Worm (Caenorhabditis elegans) whole organism, late embryonic: ENCODE data around the gene ugt-11.

Experiments used
- C08G9.2 ChIP-seq: sonication (generic microtip); optimal IDR thresholded peaks from 2 replicates; lab custom pipeline; 2016; ENCODE audit warnings: mild to moderate bottlenecking, missing genetic modification characterization, moderate library complexity, missing compliant biosample characterization
- T23F11.4 ChIP-seq: fragments of 200-800 bp; sonication (Bioruptor generic); optimal IDR thresholded peaks from 2 replicates; lab custom pipeline; 2018; ENCODE audit warnings: mild to moderate bottlenecking, missing genetic modification characterization, missing compliant biosample characterization
- ceh-14 ChIP-seq: sonication (generic microtip); optimal IDR thresholded peaks from 2 replicates; lab custom pipeline; 2016; ENCODE audit warnings: missing genotype, missing genetic modification characterization, missing compliant biosample characterization
- ceh-18 ChIP-seq: sonication (generic microtip); optimal IDR thresholded peaks from 2 replicates; lab custom pipeline; 2016; ENCODE audit warnings: missing genetic modification characterization, missing compliant biosample characterization
- ceh-2 ChIP-seq: sonication (generic microtip); optimal IDR thresholded peaks from 2 replicates; lab custom pipeline; 2016; ENCODE audit warnings: missing genotype, missing genetic modification characterization, missing compliant biosample characterization
- ceh-22 ChIP-seq: sonication (generic microtip); optimal IDR thresholded peaks from 2 replicates; lab custom pipeline; 2017; ENCODE audit warnings: missing biosample characterization, missing genetic modification characterization
- ceh-24 ChIP-seq: sonication (generic microtip); optimal IDR thresholded peaks from 2 replicates; lab custom pipeline; 2016; ENCODE audit warnings: mild to moderate bottlenecking, missing genetic modification characterization, missing compliant biosample characterization
- ceh-31 ChIP-seq: sonication (generic microtip); optimal IDR thresholded peaks from 2 replicates; lab custom pipeline; 2016; ENCODE audit warnings: missing genetic modification characterization, missing compliant biosample characterization
- ceh-34 ChIP-seq: sonication (generic microtip); optimal IDR thresholded peaks from 2 replicates; lab custom pipeline; 2016; ENCODE audit warnings: mild to moderate bottlenecking, missing genetic modification characterization, missing compliant biosample characterization
- ceh-45 ChIP-seq: fragments of 200-800 bp; sonication (Bioruptor generic); IDR thresholded peaks from 2 replicates; pipeline ENCODE4 v1.3.6; 2022; ENCODE audit warnings: missing genetic modification reagents, missing genetic modification characterization, missing compliant biosample characterization
- ceh-48 ChIP-seq: sonication (generic microtip); optimal IDR thresholded peaks from 2 replicates; lab custom pipeline; 2016; ENCODE audit warnings: missing genetic modification characterization, inconsistent platforms, missing compliant biosample characterization
- che-1 ChIP-seq: sonication (generic microtip); optimal IDR thresholded peaks from 2 replicates; lab custom pipeline; 2016; ENCODE audit warnings: mild to moderate bottlenecking, missing genetic modification characterization, missing compliant biosample characterization
- dve-1 ChIP-seq: sonication (generic microtip); optimal IDR thresholded peaks from 2 replicates; lab custom pipeline; 2017; ENCODE audit warnings: antibody characterized with exemption, mild to moderate bottlenecking, missing genetic modification characterization, missing compliant biosample characterization
- elt-2 ChIP-seq: sonication (generic microtip); optimal IDR thresholded peaks from 2 replicates; lab custom pipeline; 2016; ENCODE audit warnings: missing genetic modification reagents, missing genetic modification characterization, missing compliant biosample characterization
- elt-4 ChIP-seq: sonication (generic microtip); optimal IDR thresholded peaks from 2 replicates; lab custom pipeline; 2016; ENCODE audit warnings: missing genetic modification characterization, missing compliant biosample characterization
- ets-4 ChIP-seq: sonication (generic microtip); optimal IDR thresholded peaks from 2 replicates; lab custom pipeline; 2016; ENCODE audit warnings: missing genetic modification characterization, missing compliant biosample characterization
- fax-1 ChIP-seq: sonication (generic microtip); optimal IDR thresholded peaks from 2 replicates; lab custom pipeline; 2016; ENCODE audit warnings: missing genotype, missing genetic modification characterization, missing compliant biosample characterization
- gmeb-2 ChIP-seq: sonication (generic microtip); optimal IDR thresholded peaks from 2 replicates; lab custom pipeline; 2016; ENCODE audit warnings: missing genetic modification characterization, inconsistent platforms, missing compliant biosample characterization
- hlh-13 ChIP-seq: fragments of 200-800 bp; sonication (Bioruptor generic); optimal IDR thresholded peaks from 2 replicates; lab custom pipeline; 2018; ENCODE audit warnings: mild to moderate bottlenecking, missing genetic modification characterization, missing compliant biosample characterization
- hlh-15 ChIP-seq: sonication (generic microtip); optimal IDR thresholded peaks from 2 replicates; lab custom pipeline; 2016; ENCODE audit warnings: missing genetic modification characterization, missing compliant biosample characterization
- hlh-6 ChIP-seq: sonication (generic microtip); optimal IDR thresholded peaks from 2 replicates; lab custom pipeline; 2016; ENCODE audit warnings: missing genotype, missing genetic modification characterization, missing compliant biosample characterization
- lin-11 ChIP-seq: fragments of 200-800 bp; sonication (Bioruptor generic); optimal IDR thresholded peaks from 2 replicates; lab custom pipeline; 2018; ENCODE audit warnings: mild to moderate bottlenecking, missing genetic modification characterization, missing compliant biosample characterization
- madf-2 ChIP-seq: sonication (generic microtip); optimal IDR thresholded peaks from 2 replicates; lab custom pipeline; 2017; ENCODE audit warnings: missing genetic modification characterization, missing compliant biosample characterization
- mec-3 ChIP-seq: sonication (generic microtip); optimal IDR thresholded peaks from 2 replicates; lab custom pipeline; 2016; ENCODE audit warnings: borderline replicate concordance, missing genetic modification characterization, missing compliant biosample characterization
- nfya-1 ChIP-seq: sonication (generic microtip); optimal IDR thresholded peaks from 2 replicates; lab custom pipeline; 2017; ENCODE audit warnings: missing genetic modification characterization, mild to moderate bottlenecking, missing compliant biosample characterization, antibody characterized with exemption, moderate library complexity
- nhr-11 ChIP-seq: fragments of 150-350 bp; optimal IDR thresholded peaks from 2 replicates; lab custom pipeline; 2014; ENCODE audit warnings: missing biosample characterization, missing genetic modification characterization
- npax-4 ChIP-seq: sonication (generic microtip); optimal IDR thresholded peaks from 2 replicates; lab custom pipeline; 2016; ENCODE audit warnings: missing genetic modification characterization, missing compliant biosample characterization
- odd-2 ChIP-seq: sonication (generic microtip); optimal IDR thresholded peaks from 2 replicates; lab custom pipeline; 2017; ENCODE audit warnings: antibody characterized with exemption, mild to moderate bottlenecking, missing genetic modification characterization, missing compliant biosample characterization
- pag-3 ChIP-seq: sonication (generic microtip); optimal IDR thresholded peaks from 2 replicates; lab custom pipeline; 2016; ENCODE audit warnings: missing compliant biosample characterization, missing genetic modification characterization, borderline replicate concordance
- pat-9 ChIP-seq: fragments of 200-800 bp; sonication (Bioruptor generic); optimal IDR thresholded peaks from 2 replicates; lab custom pipeline; 2018; ENCODE audit warnings: mild to moderate bottlenecking, missing genetic modification characterization, moderate library complexity, missing compliant biosample characterization
- pros-1 ChIP-seq: fragments of 150-350 bp; optimal IDR thresholded peaks from 2 replicates; lab custom pipeline; 2014; ENCODE audit warnings: missing biosample characterization, missing genetic modification reagents, missing genetic modification characterization
- ref-2 ChIP-seq: sonication (generic microtip); optimal IDR thresholded peaks from 2 replicates; lab custom pipeline; 2016; ENCODE audit warnings: missing genetic modification characterization, missing compliant biosample characterization
- sdc-2 ChIP-seq: sonication (generic microtip); optimal IDR thresholded peaks from 2 replicates; lab custom pipeline; 2016; ENCODE audit warnings: missing genotype, missing genetic modification characterization, missing compliant biosample characterization
- sox-2 ChIP-seq: fragments of 200-800 bp; sonication (Bioruptor generic); IDR thresholded peaks from 2 replicates; pipeline ENCODE4 v1.3.6; 2022; ENCODE audit warnings: missing genetic modification reagents, missing genetic modification characterization, missing compliant biosample characterization
- tbx-2 ChIP-seq: sonication (generic microtip); optimal IDR thresholded peaks from 2 replicates; lab custom pipeline; 2016; ENCODE audit warnings: missing genetic modification characterization, missing compliant biosample characterization
- ttx-3 ChIP-seq: sonication (generic microtip); optimal IDR thresholded peaks from 2 replicates; lab custom pipeline; 2016; ENCODE audit warnings: missing genetic modification reagents, missing genetic modification characterization, missing compliant biosample characterization
- unc-42 ChIP-seq: sonication (generic microtip); optimal IDR thresholded peaks from 2 replicates; lab custom pipeline; 2016; ENCODE audit warnings: missing genotype, missing genetic modification characterization, missing compliant biosample characterization
- unc-55 ChIP-seq: sonication (generic microtip); optimal IDR thresholded peaks from 2 replicates; lab custom pipeline; 2017; ENCODE audit warnings: missing biosample characterization, missing genetic modification reagents, missing genetic modification characterization
- unc-86 ChIP-seq: sonication (generic microtip); optimal IDR thresholded peaks from 2 replicates; lab custom pipeline; 2016; ENCODE audit warnings: missing genetic modification characterization, missing compliant biosample characterization
- zip-5 ChIP-seq: sonication (generic microtip); optimal IDR thresholded peaks from 2 replicates; lab custom pipeline; 2016; ENCODE audit warnings: missing genetic modification characterization, missing compliant biosample characterization
- ztf-16 ChIP-seq: sonication (generic microtip); optimal IDR thresholded peaks from 2 replicates; lab custom pipeline; 2017; ENCODE audit warnings: missing genetic modification characterization, missing compliant biosample characterization

Gene ugt-11

ce11 chrV:4864330-4864729, 30.5 kb downstream of the ugt-11 start:
- TF ChIP-seq ttx-3 (tag; lab: Kevin White, UChicago) (no peak), lin-11 (no peak), gmeb-2 (tag; lab: Kevin White, UChicago) (no peak), madf-2 (tag; lab: Kevin White, UChicago) (no peak), mec-3 (tag; lab: Kevin White, UChicago) (no peak), hlh-13 (GFP tag; lab: Kevin White, UChicago) (no peak), pat-9 (tag; lab: Kevin White, UChicago) (no peak), sdc-2 (tag; lab: Kevin White, UChicago) (no peak), fax-1 (tag; lab: Kevin White, UChicago) (no peak), dve-1 (tag; lab: Kevin White, UChicago) (no peak), ceh-22 (no peak)

ce11 chrV:4862737-4863136, 32.1 kb downstream of the ugt-11 start, which contains the start of gene C37H5.13:
Gene C37H5.13 (minus strand): TSS chrV:4862965.
- TF ChIP-seq elt-2 (tag; lab: Kevin White, UChicago): no peak
- peak; percentile 16 for TF ChIP-seq unc-55

ce11 chrV:4860525-4860924, 34.3 kb downstream of the ugt-11 start:
- TF ChIP-seq nfya-1 (tag; lab: Kevin White, UChicago) (peak; percentile 43), ceh-18 (tag; lab: Kevin White, UChicago) (peak; percentile 25), ceh-34 (no peak), unc-42 (peak; percentile 37), tbx-2 (tag; lab: Kevin White, UChicago) (peak; percentile 21), hlh-15 (no peak), npax-4 (no peak), ceh-24 (no peak), hlh-6 (tag; lab: Kevin White, UChicago) (peak; percentile 28), ceh-22 (no peak), elt-4 (tag; lab: Kevin White, UChicago) (no peak), ceh-31 (tag; lab: Kevin White, UChicago) (peak; percentile 34), unc-55 (peak; percentile 39), ref-2 (tag; lab: Kevin White, UChicago) (peak; percentile 12)

- TF ChIP-seq C08G9.2 (tag; lab: Kevin White, UChicago) (no peak), ztf-16 (no peak), fax-1 (tag; lab: Kevin White, UChicago) (no peak), che-1 (tag; lab: Kevin White, UChicago) (no peak), ceh-14 (tag; lab: Kevin White, UChicago) (no peak), ceh-48 (tag; lab: Kevin White, UChicago) (no peak), unc-86 (no peak), ceh-2 (no peak), odd-2 (tag; lab: Kevin White, UChicago) (no peak)
Measured at ce11 chrV:4857561-4857960, 37.3 kb downstream of the ugt-11 start.

ce11 chrV:4851969-4852368, 42.9 kb downstream of the ugt-11 start:
- TF ChIP-seq ets-4: no peak
- no peak for TF ChIP-seq nhr-11
- no peak for TF ChIP-seq sox-2 (GFP tag; lab: Robert Waterston, UW)
- TF ChIP-seq ceh-18 (tag; lab: Kevin White, UChicago): no peak
- TF ChIP-seq ceh-45 (GFP tag; lab: Robert Waterston, UW): no peak
- TF ChIP-seq pag-3 (tag; lab: Kevin White, UChicago): no peak
- TF ChIP-seq T23F11.4 (GFP tag; lab: Kevin White, UChicago): no peak
- TF ChIP-seq ceh-48 (tag; lab: Kevin White, UChicago): no peak
- TF ChIP-seq unc-55: no peak
- TF ChIP-seq pros-1 (tag; lab: Kevin White, UChicago): no peak
- no peak for TF ChIP-seq unc-86
- TF ChIP-seq zip-5: no peak
